Worm (Caenorhabditis elegans) whole organism, L4 larva: Measurements from ENCODE around the gene F39F10.5.

ENCODE experiments used
- F10B5.3 ChIP-seq: sonication (generic microtip); optimal IDR thresholded peaks from 2 replicates; lab custom pipeline; 2016; ENCODE audit warnings: mild to moderate bottlenecking, missing genetic modification characterization, missing compliant biosample characterization
- F37D6.2 ChIP-seq: sonication (generic microtip); optimal IDR thresholded peaks from 2 replicates; lab custom pipeline; 2016; ENCODE audit warnings: mild to moderate bottlenecking, missing genetic modification characterization, missing compliant biosample characterization
- R02D3.7 ChIP-seq: fragments of 150-350 bp; sonication (generic microtip); optimal IDR thresholded peaks from 3 replicates; lab custom pipeline; 2014; ENCODE audit warnings: missing biosample characterization, missing genetic modification characterization
- Y48G9A.11 ChIP-seq: fragments of 200-800 bp; sonication (Bioruptor generic); IDR thresholded peaks from 2 replicates; pipeline ENCODE4 v1.3.6; 2022; ENCODE audit warnings: missing genetic modification reagents, missing genetic modification characterization, missing compliant biosample characterization
- Y5F2A.4 ChIP-seq: fragments of 200-800 bp; sonication (Bioruptor generic); optimal IDR thresholded peaks from 2 replicates; lab custom pipeline; 2018; ENCODE audit warnings: mild to moderate bottlenecking, missing genetic modification characterization, missing compliant biosample characterization
- Y75B8A.6 ChIP-seq: fragments of 200-800 bp; sonication (Bioruptor generic); IDR thresholded peaks from 2 replicates; pipeline ENCODE4 v1.3.6; 2022; ENCODE audit warnings: missing genetic modification reagents, missing genetic modification characterization, missing compliant biosample characterization
- ZK337.2 ChIP-seq: fragments of 200-800 bp; sonication (Bioruptor generic); IDR thresholded peaks from 2 replicates; pipeline ENCODE4 v1.3.6; 2022; ENCODE audit warnings: missing genetic modification reagents, missing genetic modification characterization, missing compliant biosample characterization
- aha-1 ChIP-seq: fragments of 150-350 bp; peaks from one replicate; lab custom pipeline; 2014; ENCODE audit warnings: missing biosample characterization, missing genetic modification characterization
- aly-2 ChIP-seq: sonication (generic microtip); optimal IDR thresholded peaks from 2 replicates; lab custom pipeline; 2018; ENCODE audit warnings: missing biosample characterization, missing genetic modification characterization
- ama-1 ChIP-seq: fragments of 150-350 bp; optimal IDR thresholded peaks from 2 replicates; lab custom pipeline; 2014; ENCODE audit warnings: inconsistent platforms, mixed read lengths
- arid-1 ChIP-seq: fragments of 200-800 bp; sonication (Bioruptor generic); conservative IDR thresholded peaks from 2 replicates; pipeline ENCODE4 v1.3.6; 2022; ENCODE audit warnings: missing genetic modification reagents, missing genetic modification characterization, missing compliant biosample characterization
- ceh-82 ChIP-seq: sonication (generic microtip); optimal IDR thresholded peaks from 2 replicates; lab custom pipeline; 2017; ENCODE audit warnings: missing biosample characterization, missing genetic modification characterization
- daf-8 ChIP-seq: fragments of 200-800 bp; sonication (Bioruptor generic); IDR thresholded peaks from 2 replicates; pipeline ENCODE4 v1.3.6; 2022; ENCODE audit warnings: missing genetic modification characterization, missing compliant biosample characterization
- dmd-8 ChIP-seq: fragments of 200-800 bp; sonication (Bioruptor generic); IDR thresholded peaks from 2 replicates; pipeline ENCODE4 v1.3.6; 2022; ENCODE audit warnings: missing genetic modification characterization, missing compliant biosample characterization
- dpl-1 ChIP-seq: fragments of 150-350 bp; optimal IDR thresholded peaks from 2 replicates; lab custom pipeline; 2014; ENCODE audit warnings: missing biosample characterization, missing genetic modification reagents, missing genetic modification characterization
- duxl-1 ChIP-seq: sonication (generic microtip); optimal IDR thresholded peaks from 2 replicates; lab custom pipeline; 2016; ENCODE audit warnings: mild to moderate bottlenecking, missing genetic modification characterization, moderate library complexity, missing compliant biosample characterization; ENCODE audit not compliant: poor library complexity
- dve-1 ChIP-seq: sonication (generic microtip); optimal IDR thresholded peaks from 2 replicates; lab custom pipeline; 2017; ENCODE audit warnings: antibody characterized with exemption, mild to moderate bottlenecking, missing genetic modification characterization, missing compliant biosample characterization; ENCODE audit not compliant: insufficient read depth
- hif-1 ChIP-seq, 2 experiments: sonication (generic microtip); optimal IDR thresholded peaks; 2 replicates each; lab custom pipeline; 2016 to 2017; ENCODE audit warnings: missing compliant biosample characterization in 2 of 2, missing genetic modification characterization in 2 of 2, missing genetic modification reagents in 2 of 2, missing genotype in 2 of 2, mild to moderate bottlenecking in 1 of 2
- hlh-11 ChIP-seq: fragments of 200-800 bp; sonication (Bioruptor generic); optimal IDR thresholded peaks from 2 replicates; lab custom pipeline; 2018; ENCODE audit warnings: mild to moderate bottlenecking, missing genetic modification characterization, missing compliant biosample characterization
- hmg-1.1 ChIP-seq: fragments of 200-800 bp; sonication (Bioruptor generic); IDR thresholded peaks from 2 replicates; pipeline ENCODE4 v1.3.6; 2022; ENCODE audit warnings: missing genetic modification reagents, missing genetic modification characterization, missing compliant biosample characterization
- jun-1 ChIP-seq: fragments of 150-350 bp; optimal IDR thresholded peaks from 2 replicates; lab custom pipeline; 2014; ENCODE audit warnings: missing biosample characterization, missing genetic modification reagents, missing genetic modification characterization
- lin-1 ChIP-seq: fragments of 200-800 bp; sonication (Bioruptor generic); IDR thresholded peaks from 2 replicates; pipeline ENCODE4 v1.3.6; 2022; ENCODE audit warnings: missing genetic modification reagents, missing genetic modification characterization, missing compliant biosample characterization
- lin-13 ChIP-seq: fragments of 150-350 bp; optimal IDR thresholded peaks from 2 replicates; lab custom pipeline; 2014; ENCODE audit warnings: missing biosample characterization, missing genetic modification reagents, missing genetic modification characterization
- lin-38 ChIP-seq: fragments of 200-800 bp; sonication (Bioruptor generic); IDR thresholded peaks from 2 replicates; pipeline ENCODE4 v1.3.6; 2022; ENCODE audit warnings: missing genetic modification reagents, missing genetic modification characterization, missing compliant biosample characterization
- mep-1 ChIP-seq: fragments of 150-350 bp; sonication (generic microtip); optimal IDR thresholded peaks from 3 replicates; lab custom pipeline; 2014; ENCODE audit warnings: missing biosample characterization, missing genetic modification characterization
- mes-2 ChIP-seq: sonication (generic microtip); optimal IDR thresholded peaks from 2 replicates; lab custom pipeline; 2016; ENCODE audit warnings: missing genotype, mild to moderate bottlenecking, missing genetic modification characterization, missing compliant biosample characterization; ENCODE audit not compliant: poor library complexity, severe bottlenecking
- mxl-2 ChIP-seq: fragments of 200-800 bp; sonication (Bioruptor generic); conservative IDR thresholded peaks from 2 replicates; pipeline ENCODE4 v1.3.6; 2022; ENCODE audit warnings: missing genetic modification reagents, missing genetic modification characterization, missing compliant biosample characterization
- nhr-10 ChIP-seq: fragments of 150-350 bp; optimal IDR thresholded peaks from 2 replicates; lab custom pipeline; 2014; ENCODE audit warnings: missing biosample characterization, missing genetic modification characterization
- nhr-11 ChIP-seq: fragments of 150-350 bp; optimal IDR thresholded peaks from 2 replicates; lab custom pipeline; 2014; ENCODE audit warnings: missing biosample characterization, missing genetic modification characterization
- nhr-111 ChIP-seq: fragments of 200-800 bp; sonication (Bioruptor generic); optimal IDR thresholded peaks from 2 replicates; lab custom pipeline; 2018; ENCODE audit warnings: mild to moderate bottlenecking, missing genetic modification characterization, missing compliant biosample characterization
- nhr-237 ChIP-seq: sonication (generic microtip); optimal IDR thresholded peaks from 2 replicates; lab custom pipeline; 2017; ENCODE audit warnings: missing biosample characterization, missing genetic modification characterization
- nhr-28 ChIP-seq: fragments of 150-350 bp; optimal IDR thresholded peaks from 2 replicates; lab custom pipeline; 2014; ENCODE audit warnings: missing biosample characterization, missing genetic modification characterization
- nhr-42 ChIP-seq: fragments of 200-800 bp; sonication (Bioruptor generic); IDR thresholded peaks from 2 replicates; pipeline ENCODE4 v1.3.6; 2022; ENCODE audit warnings: missing genetic modification characterization, missing compliant biosample characterization
- nhr-48 ChIP-seq: sonication (generic microtip); optimal IDR thresholded peaks from 2 replicates; lab custom pipeline; 2016; ENCODE audit warnings: mild to moderate bottlenecking, missing genetic modification characterization, missing compliant biosample characterization
- nhr-76 ChIP-seq: fragments of 150-350 bp; optimal IDR thresholded peaks from 2 replicates; lab custom pipeline; 2014; ENCODE audit warnings: missing biosample characterization, missing genetic modification characterization
- nhr-77 ChIP-seq: fragments of 150-350 bp; optimal IDR thresholded peaks from 2 replicates; lab custom pipeline; 2014; ENCODE audit warnings: missing biosample characterization, missing genetic modification characterization
- pha-4 ChIP-seq, 2 experiments: fragments of 150-350 bp in 1 of 2; fragments of 200-800 bp in 1 of 2; sonication (Bioruptor generic) in 1 of 2; IDR thresholded peaks in 1 of 2; optimal IDR thresholded peaks in 1 of 2; 2 replicates each; pipeline versions ENCODE4 v1.3.6 to Lab custom; 2014 to 2022; ENCODE audit warnings: missing genetic modification characterization in 2 of 2, missing genetic modification reagents in 2 of 2, missing biosample characterization in 1 of 2, missing compliant biosample characterization in 1 of 2
- pqm-1 ChIP-seq: sonication (generic microtip); optimal IDR thresholded peaks from 2 replicates; lab custom pipeline; 2017; ENCODE audit warnings: missing biosample characterization, missing genetic modification characterization
- saeg-2 ChIP-seq: fragments of 200-800 bp; sonication (Bioruptor generic); IDR thresholded peaks from 2 replicates; pipeline ENCODE4 v1.3.6; 2022; ENCODE audit warnings: missing genetic modification reagents, missing genetic modification characterization, missing compliant biosample characterization
- tra-1 ChIP-seq: fragments of 200-800 bp; sonication (Bioruptor generic); IDR thresholded peaks from 2 replicates; pipeline ENCODE4 v1.3.6; 2022; ENCODE audit warnings: missing genetic modification reagents, missing genetic modification characterization, missing compliant biosample characterization
- unc-62 ChIP-seq, 3 experiments: fragments of 150-350 bp in 1 of 3; sonication (generic microtip); optimal IDR thresholded peaks in 2 of 3; peaks in 1 of 3; 1 replicate in 1 of 3; 2 replicates in 2 of 3; lab custom pipeline; 2014 to 2017; ENCODE audit warnings: missing biosample characterization in 3 of 3, missing genetic modification characterization in 3 of 3, missing genetic modification reagents in 3 of 3, missing genotype in 1 of 3
- vab-7 ChIP-seq: fragments of 200-800 bp; sonication (Bioruptor generic); IDR thresholded peaks from 2 replicates; pipeline ENCODE4 v1.3.6; 2022; ENCODE audit warnings: missing genetic modification reagents, missing genetic modification characterization, missing compliant biosample characterization
- zip-11 ChIP-seq: fragments of 200-800 bp; sonication (Bioruptor generic); IDR thresholded peaks from 2 replicates; pipeline ENCODE4 v1.3.6; 2022; ENCODE audit warnings: missing genetic modification characterization, missing compliant biosample characterization

Gene F39F10.5

ce11 chrX:16930663-16931097 lies 17.1 kb upstream of the F39F10.5 start (continued):
- TF ChIP-seq hmg-1.1 (peak; percentile 48), vab-7 (GFP tag; lab: Robert Waterston, UW) (peak; percentile 61; the same call in 1 of the 2 replicates), pha-4 (GFP tag; IDR thresholded peaks at IDR 0.05; lab: Robert Waterston, UW) (peak; percentile 70), pha-4 (tag; optimal IDR thresholded peaks at IDR 0.05; lab: Kevin White, UChicago) (peak; percentile 96), R02D3.7 (tag; lab: Kevin White, UChicago) (peak; percentile 40)

- TF ChIP-seq lin-13 (GFP tag; lab: Kevin White, UChicago), result no peak
- TF ChIP-seq jun-1 (tag; lab: Kevin White, UChicago), result no peak
- TF ChIP-seq F37D6.2 (tag; lab: Kevin White, UChicago), result no peak
- no peak for TF ChIP-seq Y5F2A.4 (GFP tag; lab: Kevin White, UChicago)
- TF ChIP-seq lin-38 (GFP tag; lab: Robert Waterston, UW), result no peak
- no peak for TF ChIP-seq hlh-11 (tag; lab: Kevin White, UChicago)
- no peak for TF ChIP-seq lin-1
- TF ChIP-seq unc-62 (GFP tag; optimal IDR thresholded peaks at IDR 0.05 in 1 of 2; lab: Kevin White, UChicago), result peak in 1 of 2 experiments; percentile 95
- no peak for TF ChIP-seq unc-62 (tag; optimal IDR thresholded peaks at IDR 0.05; lab: Kevin White, UChicago)
- TF ChIP-seq daf-8 (GFP tag; lab: Robert Waterston, UW), result no peak
- no peak for TF ChIP-seq dpl-1 (GFP tag; lab: Kevin White, UChicago)
- no peak for TF ChIP-seq Y48G9A.11 (GFP tag; lab: Robert Waterston, UW)
- TF ChIP-seq ZK337.2, result no peak
- TF ChIP-seq pqm-1 (tag; lab: Kevin White, UChicago), result no peak
- no peak for TF ChIP-seq saeg-2 (GFP tag; lab: Robert Waterston, UW)
- no peak for TF ChIP-seq nhr-28
- TF ChIP-seq nhr-237 (tag; lab: Kevin White, UChicago), result no peak
- TF ChIP-seq hif-1 (tag; optimal IDR thresholded peaks at IDR 0.05; lab: Kevin White, UChicago), result no peak
- peak; percentile 69 for TF ChIP-seq ama-1 (lab: Kevin White, UChicago)
- TF ChIP-seq nhr-11 (tag; lab: Kevin White, UChicago), result no peak
- no peak for TF ChIP-seq F10B5.3
- TF ChIP-seq tra-1, result no peak
- no peak for TF ChIP-seq ceh-82 (tag; lab: Kevin White, UChicago)
- no peak for TF ChIP-seq arid-1 (GFP tag; lab: Robert Waterston, UW)
- no peak for TF ChIP-seq nhr-10 (tag; lab: Kevin White, UChicago)
- no peak for TF ChIP-seq nhr-76
- peak; percentile 93 for TF ChIP-seq aha-1 (tag; lab: Kevin White, UChicago)
- no peak for TF ChIP-seq nhr-48 (tag; lab: Kevin White, UChicago)
- TF ChIP-seq hmg-1.1, result no peak
- TF ChIP-seq mep-1 (tag; lab: Kevin White, UChicago), result no peak
- no peak for TF ChIP-seq zip-11 (GFP tag; lab: Robert Waterston, UW)
- peak; percentile 8 for TF ChIP-seq mes-2 (tag; lab: Kevin White, UChicago)
- no peak for TF ChIP-seq dmd-8 (GFP tag; lab: Robert Waterston, UW)
- TF ChIP-seq aly-2 (tag; lab: Kevin White, UChicago), result no peak
- TF ChIP-seq nhr-111 (GFP tag; lab: Kevin White, UChicago), result no peak
- TF ChIP-seq nhr-77 (tag; lab: Kevin White, UChicago), result no peak
- TF ChIP-seq Y75B8A.6 (GFP tag; lab: Robert Waterston, UW), result no peak
- no peak for TF ChIP-seq dve-1 (tag; lab: Kevin White, UChicago)
- TF ChIP-seq mxl-2 (GFP tag; lab: Robert Waterston, UW), result no peak
- no peak for TF ChIP-seq nhr-42 (GFP tag; lab: Robert Waterston, UW)
- TF ChIP-seq duxl-1 (tag; lab: Kevin White, UChicago), result peak; percentile 48
These were observed 16.7 kb upstream of the F39F10.5 start for ce11 chrX:16930333-16930621.
